Fruit fly (Drosophila melanogaster): ENCODE measurements around the gene CG13367.

dm6 chrX:654949-655348 is 10.4 kb downstream of the CG13367 start:
- TF ChIP-seq psq (optimal IDR thresholded peaks at IDR 0.05) (no peak), EcR (GFP tag; optimal IDR thresholded peaks at IDR 0.05) (no peak), pan (optimal IDR thresholded peaks at IDR 0.05) (no peak), CG8478 (optimal IDR thresholded peaks at IDR 0.05) (no peak), Dll (optimal IDR thresholded peaks at IDR 0.05) (no peak), usp (GFP tag; optimal IDR thresholded peaks at IDR 0.05) (no peak)

All from whole organism.